Worm (Caenorhabditis elegans): Measurements from ENCODE around the gene srbc-33.

The srbc-33 gene

ce11 chrV:3480346-3480745, 4.3 kb downstream of the srbc-33 start, which contains the start of gene srbc-30:
srbc-30 (minus strand) TSS chrV:3480446.
- TF ChIP-seq nhr-11 (tag; optimal IDR thresholded peaks at IDR 0.05) (no peak), nhr-25 (tag; optimal IDR thresholded peaks at IDR 0.05) (no peak), fos-1 (tag; optimal IDR thresholded peaks at IDR 0.05) (no peak), lin-13 (GFP tag; optimal IDR thresholded peaks at IDR 0.05) (no peak), unc-62 (GFP tag; optimal IDR thresholded peaks at IDR 0.05) (no peak), egl-27 (tag; optimal IDR thresholded peaks at IDR 0.05) (no peak), nhr-6 (tag; optimal IDR thresholded peaks at IDR 0.05) (no peak), unc-55 (GFP tag; optimal IDR thresholded peaks at IDR 0.05) (no peak), aly-2 (tag; optimal IDR thresholded peaks at IDR 0.05) (no peak)

- TF ChIP-seq ztf-4 (tag; optimal IDR thresholded peaks at IDR 0.05) (no peak), C34F6.9 (tag; optimal IDR thresholded peaks at IDR 0.05) (no peak), sem-4 (tag; optimal IDR thresholded peaks at IDR 0.05) (no peak), peb-1 (tag; optimal IDR thresholded peaks at IDR 0.05) (no peak), unc-62 (GFP tag; optimal IDR thresholded peaks at IDR 0.05) (no peak), ceh-16 (tag; optimal IDR thresholded peaks at IDR 0.05) (no peak), aly-2 (tag; optimal IDR thresholded peaks at IDR 0.05) (no peak), zag-1 (tag; optimal IDR thresholded peaks at IDR 0.05) (no peak), elt-1 (tag; optimal IDR thresholded peaks at IDR 0.05) (no peak), blmp-1 (tag; optimal IDR thresholded peaks at IDR 0.05; ENCODE audit: insufficient read depth) (no peak)
Observed at ce11 chrV:3477496-3477895, 7.1 kb downstream of the srbc-33 start, which contains the start of gene srbc-31. srbc-31 (minus strand) TSS chrV:3477596.

- no peak for TF ChIP-seq nhr-12 (tag; optimal IDR thresholded peaks at IDR 0.05)
- TF ChIP-seq nhr-6 (tag; optimal IDR thresholded peaks at IDR 0.05) = no peak
- TF ChIP-seq unc-62 (GFP tag; optimal IDR thresholded peaks at IDR 0.05) = no peak
- no peak for TF ChIP-seq nhr-21 (tag; optimal IDR thresholded peaks at IDR 0.05)
- TF ChIP-seq sem-4 (tag; optimal IDR thresholded peaks at IDR 0.05) = no peak
- no peak for TF ChIP-seq snpc-4 (tag; optimal IDR thresholded peaks at IDR 0.05)
- TF ChIP-seq nhr-77 (tag; optimal IDR thresholded peaks at IDR 0.05) = no peak
- TF ChIP-seq R02D3.7 (tag; optimal IDR thresholded peaks at IDR 0.05) = no peak
- no peak for TF ChIP-seq F13H6.1 (tag; optimal IDR thresholded peaks at IDR 0.05)
- TF ChIP-seq C34F6.9 (tag; optimal IDR thresholded peaks at IDR 0.05) = no peak
Observed at ce11 chrV:3476228-3476627, 8.4 kb downstream of the srbc-33 start.

ce11 chrV:3475021-3475420, 9.6 kb downstream of the srbc-33 start, which contains the start of gene oac-2:
oac-2 (minus strand) TSS chrV:3475121.
- TF ChIP-seq zag-1 (tag; optimal IDR thresholded peaks at IDR 0.05) = no peak
- no peak for TF ChIP-seq ceh-82 (tag; optimal IDR thresholded peaks at IDR 0.05)
- no peak for TF ChIP-seq unc-62 (GFP tag; optimal IDR thresholded peaks at IDR 0.05)
- TF ChIP-seq nhr-12 (tag; optimal IDR thresholded peaks at IDR 0.05) = no peak

ce11 chrV:3470782-3471181, 13.8 kb downstream of the srbc-33 start, which contains the start of gene srbc-29:
srbc-29 (minus strand) TSS chrV:3470882.
- no peak for TF ChIP-seq lin-39 (tag; optimal IDR thresholded peaks at IDR 0.05)
- TF ChIP-seq snpc-4 (tag; optimal IDR thresholded peaks at IDR 0.05) = no peak

- TF ChIP-seq sma-9 (GFP tag; optimal IDR thresholded peaks at IDR 0.05) (peak; percentile 73), sma-9 (tag; optimal IDR thresholded peaks at IDR 0.05) (no peak), fos-1 (tag; optimal IDR thresholded peaks at IDR 0.05) (peak; percentile 41), R02D3.7 (tag; optimal IDR thresholded peaks at IDR 0.05) (no peak), nhr-21 (tag; optimal IDR thresholded peaks at IDR 0.05) (no peak), crh-2 (tag; optimal IDR thresholded peaks at IDR 0.05) (peak; percentile 22), F13H6.1 (tag; optimal IDR thresholded peaks at IDR 0.05) (peak; percentile 4), gmeb-1 (tag; optimal IDR thresholded peaks at IDR 0.05) (peak; percentile 61), nhr-129 (tag; optimal IDR thresholded peaks at IDR 0.05) (peak; percentile 39), blmp-1 (tag; optimal IDR thresholded peaks at IDR 0.05; ENCODE audit: insufficient read depth) (peak; percentile 61)
Observed at ce11 chrV:3468436-3468835, 16.2 kb downstream of the srbc-33 start, which contains the start of gene gst-33. gst-33 (minus strand) TSS chrV:3468562.

- no peak for TF ChIP-seq nhr-129 (tag; optimal IDR thresholded peaks at IDR 0.05)
- no peak for TF ChIP-seq ZK546.5 (tag; optimal IDR thresholded peaks at IDR 0.05)
- TF ChIP-seq skn-1 (tag; optimal IDR thresholded peaks at IDR 0.05) = no peak
Observed at ce11 chrV:3464897-3465296, 19.7 kb downstream of the srbc-33 start.

All from whole organism, L2 larva.